Worm (Caenorhabditis elegans) whole organism, L1 larva: ENCODE measurements around the gene F55G7.4.

Experiments used
- ces-1 ChIP-seq: fragments of 150-350 bp; optimal IDR thresholded peaks from 2 replicates; lab custom pipeline; 2014; ENCODE audit warnings: missing biosample characterization, missing genetic modification reagents, missing genetic modification characterization
- fkh-10 ChIP-seq: sonication (generic microtip); optimal IDR thresholded peaks from 2 replicates; lab custom pipeline; 2017; ENCODE audit warnings: missing biosample characterization, missing genetic modification reagents, missing genetic modification characterization
- isw-1 ChIP-seq: fragments of 200-800 bp; sonication (Bioruptor generic); IDR thresholded peaks from 2 replicates; pipeline ENCODE4 v1.3.6; 2022; ENCODE audit warnings: missing genetic modification characterization, missing compliant biosample characterization
- lin-13 ChIP-seq: fragments of 150-350 bp; optimal IDR thresholded peaks from 2 replicates; lab custom pipeline; 2014; ENCODE audit warnings: missing biosample characterization, missing genetic modification reagents, missing genetic modification characterization
- mdl-1 ChIP-seq, 2 experiments: fragments of 150-350 bp; optimal IDR thresholded peaks; 2 replicates each; lab custom pipeline; 2014 to 2017; ENCODE audit warnings: missing biosample characterization in 2 of 2, missing genetic modification characterization in 2 of 2, inconsistent platforms in 1 of 2
- nhr-12 ChIP-seq: sonication (generic microtip); optimal IDR thresholded peaks from 2 replicates; lab custom pipeline; 2017; ENCODE audit warnings: missing biosample characterization, missing genetic modification characterization
- nhr-237 ChIP-seq: fragments of 150-350 bp; optimal IDR thresholded peaks from 2 replicates; lab custom pipeline; 2014; ENCODE audit warnings: missing biosample characterization, missing genetic modification characterization
- skn-1 ChIP-seq: fragments of 150-350 bp; optimal IDR thresholded peaks from 2 replicates; lab custom pipeline; 2014; ENCODE audit warnings: missing biosample characterization, missing genetic modification characterization

- TF ChIP-seq mdl-1 (tag; optimal IDR thresholded peaks at IDR 0.05; lab: Kevin White, UChicago) (no peak), skn-1 (tag; lab: Kevin White, UChicago) (no peak), lin-13 (no peak), nhr-237 (tag; lab: Kevin White, UChicago) (peak; percentile 19), isw-1 (GFP tag; lab: Robert Waterston, UW) (no peak), ces-1 (GFP tag; lab: Kevin White, UChicago) (no peak), fkh-10 (no peak), nhr-12 (tag; lab: Kevin White, UChicago) (no peak)
These were observed 41.4 kb downstream of the F55G7.4 start for ce11 chrX:11969085-11969484.
